Fruit fly (Drosophila melanogaster): ENCODE measurements around the gene CG9287.

CG9287 gene

DNA sequence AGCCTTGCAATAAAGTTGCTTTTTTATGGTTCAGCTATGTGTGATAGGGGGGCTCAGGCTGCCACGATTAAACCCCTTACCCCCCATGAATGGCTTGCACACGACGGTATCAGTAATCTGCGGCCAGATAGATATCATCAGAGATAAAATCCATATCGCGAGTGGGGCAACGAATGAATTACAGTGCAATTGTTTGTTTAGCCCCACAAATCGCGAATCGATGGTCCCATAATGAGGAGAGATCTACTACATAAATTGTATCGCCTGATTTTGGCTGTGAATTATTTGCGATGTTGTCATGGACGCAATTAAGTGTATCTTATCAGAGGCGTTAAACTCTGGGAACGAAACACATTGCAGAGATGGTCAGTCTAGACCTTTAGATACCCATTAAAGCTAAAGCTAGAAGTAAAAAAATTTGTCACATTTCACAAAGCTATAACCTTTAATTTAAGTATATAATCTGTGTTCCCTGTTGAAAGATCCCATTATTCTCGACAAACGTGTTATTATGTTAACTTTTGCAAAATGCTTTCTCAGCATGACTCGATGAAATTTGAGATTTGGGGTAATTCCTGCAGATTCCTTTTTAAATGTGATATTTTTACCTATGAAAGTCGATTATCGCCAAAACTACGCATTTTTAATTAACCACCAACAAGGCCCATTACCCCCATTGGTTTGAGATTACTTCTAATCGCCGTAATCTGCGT, 18.5 kb upstream of the CG9287 start:
- TF ChIP-seq CG10543 (GFP tag; optimal IDR thresholded peaks at IDR 0.05) (peak; percentile 33), CG2875 (GFP tag; optimal IDR thresholded peaks at IDR 0.05) (no peak), CG2120 (GFP tag; optimal IDR thresholded peaks at IDR 0.05) (peak; percentile 61), B-H2 (GFP tag; optimal IDR thresholded peaks at IDR 0.05) (peak; percentile 24), grau (tag; optimal IDR thresholded peaks at IDR 0.05) (peak; percentile 16), Hey (tag; optimal IDR thresholded peaks at IDR 0.05) (peak; percentile 90), Hmr (GFP tag; optimal IDR thresholded peaks at IDR 0.05) (peak; percentile 37), CG12236 (GFP tag; optimal IDR thresholded peaks at IDR 0.05) (no peak), Meics (GFP tag; optimal IDR thresholded peaks at IDR 0.05) (peak; percentile 0), CG18764 (GFP tag; optimal IDR thresholded peaks at IDR 0.05) (no peak), CG12071 (GFP tag; optimal IDR thresholded peaks at IDR 0.05) (peak; percentile 26), CG2678 (tag; optimal IDR thresholded peaks at IDR 0.05) (peak; percentile 10), CG33213 (GFP tag; optimal IDR thresholded peaks at IDR 0.05) (no peak), CG13624 (GFP tag; optimal IDR thresholded peaks at IDR 0.05) (peak; percentile 24), Dad (GFP tag; optimal IDR thresholded peaks at IDR 0.05) (no peak), Med (GFP tag) (peak; percentile 82), CG7372 (GFP tag; IDR thresholded peaks at IDR 0.05) (no peak), CG17912 (GFP tag; optimal IDR thresholded peaks at IDR 0.05) (peak; percentile 9), Fer1 (GFP tag; optimal IDR thresholded peaks at IDR 0.05) (no peak), da (GFP tag; optimal IDR thresholded peaks at IDR 0.05) (no peak), D19B (GFP tag; optimal IDR thresholded peaks at IDR 0.05) (peak; percentile 93), Kr (GFP tag; optimal IDR thresholded peaks at IDR 0.05) (no peak), yki (optimal IDR thresholded peaks at IDR 0.05) (no peak), CG17829 (tag; optimal IDR thresholded peaks at IDR 0.05) (no peak), CG6765 (GFP tag; optimal IDR thresholded peaks at IDR 0.05) (peak; percentile 14), sens (GFP tag) (peak; percentile 54), CG14441 (GFP tag; IDR thresholded peaks at IDR 0.05) (peak; percentile 24; the same call in 1 of the 2 replicates), CG3281 (GFP tag; optimal IDR thresholded peaks at IDR 0.05) (peak; percentile 30), gem (tag; optimal IDR thresholded peaks at IDR 0.05) (peak; percentile 29), Ets65A (GFP tag) (peak; percentile 79), CG15269 (tag; optimal IDR thresholded peaks at IDR 0.05) (peak; percentile 5), sug (tag; optimal IDR thresholded peaks at IDR 0.05) (peak; percentile 98), CG34376 (GFP tag; optimal IDR thresholded peaks at IDR 0.05) (peak; percentile 52), chinmo (GFP tag; IDR thresholded peaks at IDR 0.05; ENCODE audit: partially characterized antibody) (peak; percentile 78; the same call in 2 of the 4 replicates), Ada2b (GFP tag; IDR thresholded peaks at IDR 0.05) (no peak), sisA (GFP tag; IDR thresholded peaks at IDR 0.05) (no peak), Oli (tag; optimal IDR thresholded peaks at IDR 0.05) (peak; percentile 8), Nf-YB (GFP tag; optimal IDR thresholded peaks at IDR 0.05) (peak; percentile 18), GATAe (GFP tag; conservative IDR thresholded peaks at IDR 0.05) (peak; percentile 66), CG6854 (GFP tag; optimal IDR thresholded peaks at IDR 0.05) (no peak), lilli (GFP tag; optimal IDR thresholded peaks at IDR 0.05) (peak; percentile 44), lab (GFP tag; optimal IDR thresholded peaks at IDR 0.05) (peak; percentile 25), CG7839 (tag; optimal IDR thresholded peaks at IDR 0.05) (peak; percentile 20), CG42726 (GFP tag; IDR thresholded peaks at IDR 0.05; ENCODE audit: partially characterized antibody) (no peak), CG1647 (GFP tag; optimal IDR thresholded peaks at IDR 0.05) (no peak), CG31441 (GFP tag; IDR thresholded peaks at IDR 0.05) (no peak), mirr (GFP tag; optimal IDR thresholded peaks at IDR 0.05) (peak; percentile 54), stc (GFP tag; IDR thresholded peaks at IDR 0.05) (0 out of 2 replicates have a peak, but pooled peaks have one; percentile 8), exex (tag; optimal IDR thresholded peaks at IDR 0.05) (peak; percentile 86), row (GFP tag; IDR thresholded peaks at IDR 0.05) (peak; percentile 48; the same call in 1 of the 3 replicates)

Data from whole organism, embryonic.